Fruit fly (Drosophila melanogaster): Measurements from ENCODE around the gene CG43179.

The CG43179 gene

DNA sequence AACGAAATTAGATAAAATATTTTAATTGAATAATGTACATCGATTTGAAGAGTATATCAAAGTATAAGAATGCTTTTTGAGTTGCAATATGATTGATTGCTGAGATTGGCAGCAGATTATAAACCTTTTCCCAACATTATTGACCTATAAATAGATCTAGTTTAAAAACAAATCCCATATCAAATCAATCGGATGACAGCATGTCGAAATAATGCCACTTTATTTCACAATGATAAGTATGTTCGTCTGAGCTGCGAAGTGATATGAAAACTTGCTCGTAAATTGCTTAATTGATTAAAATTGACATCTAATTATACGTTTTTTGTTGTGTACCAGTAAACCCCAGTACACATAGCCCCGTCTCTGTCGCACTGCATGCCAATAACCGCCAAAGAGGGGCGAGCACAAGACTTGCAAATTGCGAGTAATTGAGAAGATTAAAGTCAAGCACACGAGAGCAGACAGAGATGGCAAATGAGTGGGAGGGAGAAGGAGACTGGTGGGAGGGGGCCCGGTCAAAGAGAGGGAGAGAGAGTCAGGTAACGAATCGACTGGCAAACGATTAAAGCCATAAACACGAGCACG, 27.2 kb downstream of the CG43179 start (continued):
- TF ChIP-seq jim (GFP tag; optimal IDR thresholded peaks at IDR 0.05) (no peak), HLH106 (tag; optimal IDR thresholded peaks at IDR 0.05) (peak; percentile 78), Rel (GFP tag; optimal IDR thresholded peaks at IDR 0.05) (no peak), Rel (tag; optimal IDR thresholded peaks at IDR 0.05) (peak; percentile 84), h (GFP tag; optimal IDR thresholded peaks at IDR 0.05) (peak; percentile 85)

DNA sequence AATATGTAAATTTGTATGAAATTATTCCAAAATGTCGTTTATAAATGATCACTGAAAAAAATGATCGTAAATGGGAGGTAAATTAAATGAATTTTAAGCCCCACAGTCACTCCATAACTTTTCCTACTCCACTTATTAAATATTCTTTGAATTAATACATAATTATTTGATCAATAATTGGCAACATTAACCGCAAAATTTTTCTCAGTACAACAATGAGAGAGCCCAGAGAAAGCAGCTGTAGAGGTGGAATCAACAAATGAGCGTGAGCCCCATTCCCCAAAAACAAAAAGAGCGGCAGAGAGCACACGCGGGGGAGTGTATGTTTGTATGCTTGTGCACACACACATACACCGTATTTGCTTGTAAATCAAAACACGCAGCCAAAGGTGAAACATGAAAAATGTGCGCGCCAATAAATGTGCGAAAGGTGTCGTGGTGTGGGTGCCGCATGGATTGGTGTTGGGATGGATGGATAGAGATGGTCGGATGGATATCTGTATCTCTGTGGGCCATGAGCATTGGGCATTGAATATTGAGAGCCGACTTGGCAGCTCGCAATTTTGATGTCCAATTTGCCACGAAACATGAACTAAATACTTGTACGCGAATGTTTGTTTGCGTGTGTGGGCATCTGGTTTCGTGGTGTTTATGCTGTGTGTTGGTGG, 28.0 kb downstream of the CG43179 start:
- TF ChIP-seq dsf (GFP tag; optimal IDR thresholded peaks at IDR 0.05; ENCODE audit: borderline replicate concordance) (peak; percentile 93), ey (GFP tag; optimal IDR thresholded peaks at IDR 0.05) (peak; percentile 96), CG32264 (GFP tag; optimal IDR thresholded peaks at IDR 0.05) (peak; percentile 88), Mio (GFP tag; optimal IDR thresholded peaks at IDR 0.05) (peak; percentile 49), OdsH (GFP tag; optimal IDR thresholded peaks at IDR 0.05) (peak; percentile 99), Sp1 (GFP tag; optimal IDR thresholded peaks at IDR 0.05) (peak; percentile 98), Myc (optimal IDR thresholded peaks at IDR 0.05) (no peak), lola (GFP tag; optimal IDR thresholded peaks at IDR 0.05) (no peak), Jra (GFP tag; optimal IDR thresholded peaks at IDR 0.05) (peak; percentile 72), GATAd (GFP tag; optimal IDR thresholded peaks at IDR 0.05) (peak; percentile 62), Rel (GFP tag; optimal IDR thresholded peaks at IDR 0.05) (peak; percentile 83), Rel (tag; optimal IDR thresholded peaks at IDR 0.05) (peak; percentile 58), sage (GFP tag; optimal IDR thresholded peaks at IDR 0.05) (peak; percentile 93), Hr83 (GFP tag; optimal IDR thresholded peaks at IDR 0.05; ENCODE audit: poor library complexity, severe bottlenecking) (peak; percentile 60), HLH106 (tag; optimal IDR thresholded peaks at IDR 0.05) (peak; percentile 98), sv (GFP tag; optimal IDR thresholded peaks at IDR 0.05) (peak; percentile 96), Abd-B (GFP tag; optimal IDR thresholded peaks at IDR 0.05) (no peak), rgr (GFP tag; optimal IDR thresholded peaks at IDR 0.05) (peak; percentile 98), psq (GFP tag; optimal IDR thresholded peaks at IDR 0.05) (peak; percentile 96), pan (optimal IDR thresholded peaks at IDR 0.05) (no peak), fru (GFP tag; optimal IDR thresholded peaks at IDR 0.05) (peak; percentile 96), Dif (GFP tag; optimal IDR thresholded peaks at IDR 0.05; ENCODE audit: partially characterized antibody) (peak; percentile 72), tai (GFP tag; optimal IDR thresholded peaks at IDR 0.05) (peak; percentile 93), usp (GFP tag; optimal IDR thresholded peaks at IDR 0.05) (no peak), dmrt93B (GFP tag; optimal IDR thresholded peaks at IDR 0.05) (peak; percentile 94), N (GFP tag; optimal IDR thresholded peaks at IDR 0.05) (no peak), CrebA (GFP tag; optimal IDR thresholded peaks at IDR 0.05; ENCODE audit: borderline replicate concordance) (peak; percentile 4), Hnf4 (GFP tag; optimal IDR thresholded peaks at IDR 0.05) (peak; percentile 94), br (GFP tag; optimal IDR thresholded peaks at IDR 0.05) (peak; percentile 96), brk (GFP tag; optimal IDR thresholded peaks at IDR 0.05) (peak; percentile 97), CG9705 (GFP tag; optimal IDR thresholded peaks at IDR 0.05) (peak; percentile 89), Vsx2 (GFP tag; optimal IDR thresholded peaks at IDR 0.05; ENCODE audit: partially characterized antibody) (peak; percentile 81), Dfd (GFP tag; optimal IDR thresholded peaks at IDR 0.05) (peak; percentile 83), jim (GFP tag; optimal IDR thresholded peaks at IDR 0.05) (no peak), Hr78 (GFP tag; optimal IDR thresholded peaks at IDR 0.05) (no peak), h (GFP tag; optimal IDR thresholded peaks at IDR 0.05) (peak; percentile 98), woc (GFP tag; optimal IDR thresholded peaks at IDR 0.05) (peak; percentile 80), foxo (GFP tag; optimal IDR thresholded peaks at IDR 0.05) (peak; percentile 57 to 98), dl (GFP tag; optimal IDR thresholded peaks at IDR 0.05; ENCODE audit: insufficient read depth in 1 of 2, partially characterized antibody in 2 of 2) (peak; percentile 2 to 81)
